Fruit fly (Drosophila melanogaster) whole organism, pupa: ENCODE results near the gene Sk1.

Source experiments
- CG10348 ChIP-seq: fragments of 200-800 bp; sonication (Bioruptor generic); IDR thresholded peaks from 2 replicates; pipeline ENCODE4 v1.3.6; 2022; ENCODE audit warnings: missing biosample characterization, missing genetic modification characterization
- CG13204 ChIP-seq: fragments of 200-800 bp; sonication (Bioruptor generic); optimal IDR thresholded peaks from 2 replicates; lab custom pipeline; 2018; ENCODE audit warnings: missing biosample characterization, mild to moderate bottlenecking, missing genetic modification characterization, moderate library complexity
- CG15710 ChIP-seq: fragments of 200-800 bp; sonication (Bioruptor generic); optimal IDR thresholded peaks from 2 replicates; lab custom pipeline; 2018; ENCODE audit warnings: missing biosample characterization, mild to moderate bottlenecking, missing genetic modification characterization, moderate library complexity
- CG32121 ChIP-seq: fragments of 200-800 bp; sonication (Bioruptor generic); IDR thresholded peaks from 2 replicates; pipeline ENCODE4 v1.3.6; 2022; ENCODE audit warnings: missing biosample characterization, missing genetic modification characterization
- CG4496 ChIP-seq: fragments of 200-800 bp; sonication (Bioruptor generic); IDR thresholded peaks from 3 replicates; pipeline ENCODE4 v1.3.6; 2022; ENCODE audit warnings: missing biosample characterization, missing genetic modification characterization
- CG9948 ChIP-seq: fragments of 200-800 bp; sonication (Bioruptor generic); optimal IDR thresholded peaks from 2 replicates; lab custom pipeline; 2018; ENCODE audit warnings: missing biosample characterization, mild to moderate bottlenecking, missing genetic modification characterization, moderate library complexity
- D1 ChIP-seq: fragments of 200-800 bp; sonication (Bioruptor generic); optimal IDR thresholded peaks from 2 replicates; lab custom pipeline; 2018; ENCODE audit warnings: missing biosample characterization, mild to moderate bottlenecking, missing genetic modification characterization, moderate library complexity
- EcR ChIP-seq: fragments of 200-800 bp; sonication (Bioruptor generic); optimal IDR thresholded peaks from 3 replicates; lab custom pipeline; 2019; ENCODE audit warnings: missing biosample characterization, missing genetic modification characterization, mild to moderate bottlenecking, moderate library complexity, missing genetic modification reagents
- Ets98B ChIP-seq: fragments of 200-800 bp; sonication (Bioruptor generic); IDR thresholded peaks from 2 replicates; pipeline ENCODE4 v1.3.6; 2022; ENCODE audit warnings: missing biosample characterization, missing genetic modification characterization
- Pif1A ChIP-seq: fragments of 200-800 bp; sonication (Bioruptor generic); optimal IDR thresholded peaks from 3 replicates; lab custom pipeline; 2016; ENCODE audit warnings: missing biosample characterization, missing genetic modification characterization
- fd96Ca ChIP-seq: fragments of 200-800 bp; sonication (Bioruptor generic); IDR thresholded peaks from 3 replicates; pipeline ENCODE4 v1.3.6; 2022; ENCODE audit warnings: missing biosample characterization, missing genetic modification characterization

- TF ChIP-seq CG10348 (GFP tag; lab: Robert Waterston, UW) (peak; percentile 79), D1 (peak; percentile 16), CG9948 (tag; lab: Kevin White, UChicago) (peak; percentile 77), Pif1A (GFP tag; lab: Kevin White, UChicago) (peak; percentile 93), CG13204 (peak; percentile 49), CG32121 (GFP tag; lab: Robert Waterston, UW) (peak; percentile 91), EcR (GFP tag; lab: Kevin White, UChicago) (peak; percentile 10), fd96Ca (GFP tag; lab: Robert Waterston, UW) (peak; percentile 96), CG15710 (tag; lab: Kevin White, UChicago) (peak; percentile 79), Ets98B (GFP tag; lab: Robert Waterston, UW) (peak; percentile 94), CG4496 (peak; percentile 97)
These were observed 10.6 kb downstream of the Sk1 start for dm6 chrX:11452846-11453391.
